Worm (Caenorhabditis elegans) whole organism, young adult: ENCODE data around the gene H38K22.7.

Experiments used
- ama-1 ChIP-seq, 3 experiments: fragments of 150-350 bp in 1 of 3; sonication (generic microtip) in 2 of 3; optimal IDR thresholded peaks; 2 replicates each; lab custom pipeline; 2014 to 2018; ENCODE audit warnings: missing biosample characterization in 2 of 3, missing genetic modification characterization in 2 of 3, missing genetic modification reagents in 2 of 3
- ceh-91 ChIP-seq: fragments of 200-800 bp; sonication (Bioruptor generic); IDR thresholded peaks from 2 replicates; pipeline ENCODE4 v1.3.6; 2022; ENCODE audit warnings: missing genetic modification reagents, missing genetic modification characterization, missing compliant biosample characterization
- hsf-1 ChIP-seq: fragments of 200-800 bp; sonication (Bioruptor generic); IDR thresholded peaks from 2 replicates; pipeline ENCODE4 v1.3.6; 2022; ENCODE audit warnings: missing genetic modification reagents, missing genetic modification characterization, missing compliant biosample characterization
- madf-8 ChIP-seq: fragments of 200-800 bp; sonication (Bioruptor generic); conservative IDR thresholded peaks from 2 replicates; pipeline ENCODE4 v1.3.6; 2022; ENCODE audit warnings: missing genetic modification reagents, missing genetic modification characterization, missing compliant biosample characterization
- nfya-1 ChIP-seq: sonication (generic microtip); optimal IDR thresholded peaks from 2 replicates; lab custom pipeline; 2017; ENCODE audit warnings: antibody characterized with exemption, missing compliant biosample characterization, missing genetic modification characterization, borderline replicate concordance; ENCODE audit not compliant: insufficient read depth
- pha-4 ChIP-seq: fragments of 150-350 bp; sonication (generic microtip); optimal IDR thresholded peaks from 2 replicates; lab custom pipeline; 2014; ENCODE audit warnings: missing biosample characterization, missing genetic modification reagents, missing genetic modification characterization
- repo-1 ChIP-seq: sonication (generic microtip); optimal IDR thresholded peaks from 2 replicates; lab custom pipeline; 2017; ENCODE audit warnings: mild to moderate bottlenecking, missing genetic modification characterization, missing compliant biosample characterization
- snpc-4 ChIP-seq, 5 experiments: fragments of 150-350 bp in 1 of 5; sonication (generic microtip) in 4 of 5; optimal IDR thresholded peaks; 2 replicates each; lab custom pipeline; 2014 to 2018; ENCODE audit warnings: missing genetic modification characterization in 5 of 5, missing biosample characterization in 3 of 5, antibody characterized with exemption in 2 of 5, mild to moderate bottlenecking in 2 of 5, missing compliant biosample characterization in 2 of 5, missing genotype in 2 of 5, moderate library complexity in 2 of 5, missing genetic modification reagents in 1 of 5
- sptf-2 ChIP-seq: fragments of 200-800 bp; sonication (Bioruptor generic); optimal IDR thresholded peaks from 2 replicates; lab custom pipeline; 2018; ENCODE audit warnings: mild to moderate bottlenecking, missing genetic modification characterization, missing compliant biosample characterization
- unc-62 ChIP-seq: fragments of 150-350 bp; optimal IDR thresholded peaks from 2 replicates; lab custom pipeline; 2014; ENCODE audit warnings: missing biosample characterization, missing genetic modification reagents, missing genetic modification characterization
- ztf-28 ChIP-seq: fragments of 200-800 bp; sonication (Bioruptor generic); IDR thresholded peaks from 2 replicates; pipeline ENCODE4 v1.3.6; 2022; ENCODE audit warnings: missing genetic modification reagents, missing genetic modification characterization, missing compliant biosample characterization

DNA sequence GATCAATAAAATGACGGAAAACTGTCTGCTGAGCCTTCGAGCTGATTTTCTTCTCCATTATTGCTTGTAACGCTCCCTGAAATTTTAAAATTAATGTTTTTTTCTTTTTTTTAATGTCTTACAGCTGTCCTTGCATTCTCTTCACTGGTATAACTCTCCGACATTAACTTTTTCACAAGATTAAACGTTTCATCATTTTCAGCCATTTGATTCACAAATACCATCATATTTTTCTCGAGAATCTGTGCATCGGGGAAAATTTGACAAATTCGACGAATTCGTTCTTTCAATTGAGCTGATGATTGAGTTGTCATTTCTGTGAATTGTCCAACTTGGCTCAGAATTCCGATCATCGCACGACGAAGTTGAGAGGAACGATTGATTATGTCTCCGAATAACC, 12.2 kb upstream of the H38K22.7 start:
- TF ChIP-seq nfya-1 (tag; lab: Kevin White, UChicago) (no peak), sptf-2 (GFP tag; lab: Kevin White, UChicago) (no peak), repo-1 (tag; lab: Kevin White, UChicago) (no peak), ztf-28 (GFP tag; lab: Robert Waterston, UW) (no peak), ceh-91 (GFP tag; lab: Robert Waterston, UW) (no peak), hsf-1 (GFP tag; lab: Robert Waterston, UW) (no peak), ama-1 (optimal IDR thresholded peaks at IDR 0.05; lab: Kevin White, UChicago) (no peak), ama-1 (GFP tag; optimal IDR thresholded peaks at IDR 0.05; lab: Kevin White, UChicago) (no peak), pha-4 (tag; lab: Kevin White, UChicago) (no peak), unc-62 (no peak), snpc-4 (GFP tag; optimal IDR thresholded peaks at IDR 0.05; lab: Kevin White, UChicago) (no peak), snpc-4 (tag; optimal IDR thresholded peaks at IDR 0.05; lab: Kevin White, UChicago) (no peak), madf-8 (GFP tag; lab: Robert Waterston, UW) (no peak)
